Worm (Caenorhabditis elegans) whole organism, late embryonic: ENCODE measurements around the gene fbxa-29.

Experiments used
- ama-1 ChIP-seq: fragments of 150-350 bp; optimal IDR thresholded peaks from 2 replicates; lab custom pipeline; 2014
- ceh-6 ChIP-seq: fragments of 200-800 bp; sonication (Bioruptor generic); optimal IDR thresholded peaks from 2 replicates; lab custom pipeline; 2018; ENCODE audit warnings: mild to moderate bottlenecking, missing genetic modification characterization, missing compliant biosample characterization
- elt-2 ChIP-seq: sonication (generic microtip); optimal IDR thresholded peaks from 2 replicates; lab custom pipeline; 2016; ENCODE audit warnings: missing genetic modification reagents, missing genetic modification characterization, missing compliant biosample characterization
- hlh-30 ChIP-seq: sonication (generic microtip); optimal IDR thresholded peaks from 2 replicates; lab custom pipeline; 2017; ENCODE audit warnings: antibody characterized with exemption, missing genetic modification characterization, missing compliant biosample characterization; ENCODE audit not compliant: insufficient read depth
- hlh-6 ChIP-seq: sonication (generic microtip); optimal IDR thresholded peaks from 2 replicates; lab custom pipeline; 2016; ENCODE audit warnings: missing genotype, missing genetic modification characterization, missing compliant biosample characterization
- lin-11 ChIP-seq: fragments of 200-800 bp; sonication (Bioruptor generic); optimal IDR thresholded peaks from 2 replicates; lab custom pipeline; 2018; ENCODE audit warnings: mild to moderate bottlenecking, missing genetic modification characterization, missing compliant biosample characterization
- nhr-11 ChIP-seq: fragments of 150-350 bp; optimal IDR thresholded peaks from 2 replicates; lab custom pipeline; 2014; ENCODE audit warnings: missing biosample characterization, missing genetic modification characterization
- pqm-1 ChIP-seq: sonication (generic microtip); optimal IDR thresholded peaks from 2 replicates; lab custom pipeline; 2016; ENCODE audit warnings: missing genetic modification characterization, missing compliant biosample characterization
- ref-2 ChIP-seq: sonication (generic microtip); optimal IDR thresholded peaks from 2 replicates; lab custom pipeline; 2016; ENCODE audit warnings: missing genetic modification characterization, missing compliant biosample characterization
- sox-4 ChIP-seq: sonication (generic microtip); optimal IDR thresholded peaks from 2 replicates; lab custom pipeline; 2017; ENCODE audit warnings: mild to moderate bottlenecking, missing genetic modification characterization, inconsistent platforms, missing compliant biosample characterization
- tbx-2 ChIP-seq: sonication (generic microtip); optimal IDR thresholded peaks from 2 replicates; lab custom pipeline; 2016; ENCODE audit warnings: missing genetic modification characterization, missing compliant biosample characterization
- unc-55 ChIP-seq: sonication (generic microtip); optimal IDR thresholded peaks from 2 replicates; lab custom pipeline; 2017; ENCODE audit warnings: missing biosample characterization, missing genetic modification reagents, missing genetic modification characterization
- unc-86 ChIP-seq: sonication (generic microtip); optimal IDR thresholded peaks from 2 replicates; lab custom pipeline; 2016; ENCODE audit warnings: missing genetic modification characterization, missing compliant biosample characterization

DNA sequence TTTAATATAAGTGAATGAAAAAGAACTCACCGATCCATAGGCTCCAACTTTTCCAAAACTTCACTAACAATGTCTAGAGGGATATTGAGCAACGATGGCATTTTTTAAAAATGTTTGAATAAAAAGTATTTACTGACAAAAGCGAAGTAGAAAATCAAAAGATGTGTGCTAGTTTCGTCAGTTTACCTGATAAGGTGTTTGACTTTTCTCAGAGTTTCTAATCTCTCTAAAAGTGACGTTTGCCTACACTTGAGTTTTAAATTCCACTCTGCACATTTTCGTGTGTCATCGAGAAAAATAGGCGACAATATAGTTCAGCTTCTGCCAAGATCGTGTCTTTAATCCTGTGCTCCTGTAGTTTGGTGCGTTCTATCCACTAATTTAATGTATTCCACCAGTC is 48.1 kb upstream of the fbxa-29 start, which contains the start of gene fbxa-15:
- no peak for TF ChIP-seq ceh-6 (GFP tag; lab: Kevin White, UChicago)
- TF ChIP-seq ama-1 = no peak
- TF ChIP-seq tbx-2 (tag; lab: Kevin White, UChicago) = no peak
- TF ChIP-seq sox-4 = no peak
- no peak for TF ChIP-seq unc-55
- TF ChIP-seq elt-2 (tag; lab: Kevin White, UChicago) = no peak
- no peak for TF ChIP-seq ref-2 (tag; lab: Kevin White, UChicago)
- TF ChIP-seq hlh-6 (tag; lab: Kevin White, UChicago) = no peak
- no peak for TF ChIP-seq nhr-11 (tag; lab: Kevin White, UChicago)
- TF ChIP-seq lin-11 (tag; lab: Kevin White, UChicago) = no peak
- no peak for TF ChIP-seq unc-86
- no peak for TF ChIP-seq pqm-1 (tag; lab: Kevin White, UChicago)
- TF ChIP-seq hlh-30 (tag; lab: Kevin White, UChicago) = no peak
